Worm (Caenorhabditis elegans): ENCODE measurements around the gene nhr-27.

nhr-27 gene

ce11 chrX:12853079-12853478, 45.0 kb upstream of the nhr-27 start:
- TF ChIP-seq nhr-80 (tag; optimal IDR thresholded peaks at IDR 0.05) (peak; percentile 37), him-1 (tag; optimal IDR thresholded peaks at IDR 0.05) (no peak), ZK185.1 (tag; optimal IDR thresholded peaks at IDR 0.05; ENCODE audit: poor library complexity, severe bottlenecking) (no peak), pha-4 (tag; optimal IDR thresholded peaks at IDR 0.05) (no peak), tbx-9 (tag; optimal IDR thresholded peaks at IDR 0.05; ENCODE audit: borderline replicate concordance) (no peak)

- no peak for TF ChIP-seq akir-1 (GFP tag; optimal IDR thresholded peaks at IDR 0.05)
- no peak for TF ChIP-seq nhr-80 (tag; optimal IDR thresholded peaks at IDR 0.05)
- no peak for TF ChIP-seq egl-18 (GFP tag; IDR thresholded peaks at IDR 0.05)
- no peak for TF ChIP-seq madf-3 (GFP tag; IDR thresholded peaks at IDR 0.05)
- TF ChIP-seq madf-10 (tag; optimal IDR thresholded peaks at IDR 0.05), result no peak
- no peak for TF ChIP-seq Y95B8A.8 (GFP tag; IDR thresholded peaks at IDR 0.05)
- TF ChIP-seq mcd-1 (GFP tag; IDR thresholded peaks at IDR 0.05), result peak; percentile 41; the same call in 1 of the 2 replicates
Observed at ce11 chrX:12852575-12852974, 44.5 kb upstream of the nhr-27 start, which contains the start of gene chd-3. chd-3 (minus strand) TSS chrX:12852601.

- TF ChIP-seq aptf-2 (GFP tag; conservative IDR thresholded peaks at IDR 0.05) (no peak), hrde-1 (tag; optimal IDR thresholded peaks at IDR 0.05; ENCODE audit: borderline replicate concordance) (no peak), cebp-2 (GFP tag; IDR thresholded peaks at IDR 0.05) (no peak), egl-18 (GFP tag; IDR thresholded peaks at IDR 0.05) (no peak), ceh-79 (tag; optimal IDR thresholded peaks at IDR 0.05) (no peak), madf-3 (GFP tag; IDR thresholded peaks at IDR 0.05) (no peak), ztf-6 (GFP tag; IDR thresholded peaks at IDR 0.05) (no peak), Y53F4B.3 (GFP tag; IDR thresholded peaks at IDR 0.05) (no peak), let-607 (tag; optimal IDR thresholded peaks at IDR 0.05) (no peak), mes-4 (tag; optimal IDR thresholded peaks at IDR 0.05) (no peak), B0261.1 (tag; optimal IDR thresholded peaks at IDR 0.05) (no peak), snpc-1.3 (tag; optimal IDR thresholded peaks at IDR 0.05; ENCODE audit: insufficient read depth) (no peak), ceh-40 (GFP tag; IDR thresholded peaks at IDR 0.05) (no peak), ZK185.1 (tag; optimal IDR thresholded peaks at IDR 0.05; ENCODE audit: poor library complexity, severe bottlenecking) (no peak), nfyb-1 (GFP tag; IDR thresholded peaks at IDR 0.05) (no peak), ztf-26 (tag; optimal IDR thresholded peaks at IDR 0.05) (no peak), ztf-18 (tag; optimal IDR thresholded peaks at IDR 0.05) (no peak), hsf-1 (GFP tag; IDR thresholded peaks at IDR 0.05) (no peak)
Observed at ce11 chrX:12846043-12846442, 37.9 kb upstream of the nhr-27 start, which contains the start of gene C52G5.3. C52G5.3 (minus strand) TSS chrX:12846143.

- TF ChIP-seq mel-28 (tag; optimal IDR thresholded peaks at IDR 0.05; ENCODE audit: borderline replicate concordance), result no peak
- TF ChIP-seq madf-8 (GFP tag; conservative IDR thresholded peaks at IDR 0.05), result no peak
- no peak for TF ChIP-seq F37B4.10 (GFP tag; IDR thresholded peaks at IDR 0.05)
- TF ChIP-seq ZK185.1 (tag; optimal IDR thresholded peaks at IDR 0.05; ENCODE audit: poor library complexity, severe bottlenecking), result no peak
- no peak for TF ChIP-seq F55B11.4 (tag; optimal IDR thresholded peaks at IDR 0.05; ENCODE audit: borderline replicate concordance, insufficient read depth)
- TF ChIP-seq mcd-1 (GFP tag; IDR thresholded peaks at IDR 0.05), result no peak
Observed at ce11 chrX:12844170-12844569, 36.1 kb upstream of the nhr-27 start.

- TF ChIP-seq K12H6.12 (tag; optimal IDR thresholded peaks at IDR 0.05) (peak; percentile 13), die-1 (tag; optimal IDR thresholded peaks at IDR 0.05) (peak; percentile 70), F23B12.7 (tag; optimal IDR thresholded peaks at IDR 0.05; ENCODE audit: insufficient read depth) (no peak), atf-7 (tag; optimal IDR thresholded peaks at IDR 0.05) (peak; percentile 40), Y53G8AR.9 (GFP tag; conservative IDR thresholded peaks at IDR 0.05) (no peak), ztf-6 (GFP tag; IDR thresholded peaks at IDR 0.05) (no peak), lin-26 (GFP tag; IDR thresholded peaks at IDR 0.05) (peak; percentile 88), him-1 (tag; optimal IDR thresholded peaks at IDR 0.05) (peak; percentile 74), nhr-120 (GFP tag; IDR thresholded peaks at IDR 0.05) (no peak), zfh-2 (GFP tag; conservative IDR thresholded peaks at IDR 0.05) (no peak), hsf-1 (GFP tag; IDR thresholded peaks at IDR 0.05) (0 out of 2 replicates have a peak, but pooled peaks have one; percentile 13), B0261.1 (tag; optimal IDR thresholded peaks at IDR 0.05) (peak; percentile 94), nhr-27 (tag; optimal IDR thresholded peaks at IDR 0.05) (no peak), snpc-4 (GFP tag; optimal IDR thresholded peaks at IDR 0.05) (peak; percentile 16), snpc-4 (tag; optimal IDR thresholded peaks at IDR 0.05) (peak in 1 of 4 experiments; percentile 39)
Observed at ce11 chrX:12843530-12843929, 35.4 kb upstream of the nhr-27 start.

Data from whole organism, young adult.